ENCODE assay signal across 4 fruit fly cellular contexts in genomic region chr2L:5740740-5741139, dm6.
TF ChIP-seq lines count a peak whose summit lies in the region.

No protein-coding gene starts in this region.

- no peak for TF ChIP-seq CTCF in whole organism, embryonic (GFP tag; optimal IDR thresholded peaks at IDR 0.05; lab: Kevin White, UChicago)

TF ChIP-seq in whole organism, adult, 20 proteins besides CTCF, POLR2A, EP300 and RAD21:
- TF ChIP-seq CG5204 (GFP tag; optimal IDR thresholded peaks at IDR 0.05; lab: Kevin White, UChicago) (no peak), tj (GFP tag; optimal IDR thresholded peaks at IDR 0.05; lab: Kevin White, UChicago) (peak; percentile 10)

TF ChIP-seq in whole organism, embryonic, 481 proteins besides CTCF, POLR2A, EP300 and RAD21:
- TF ChIP-seq ci (GFP tag; IDR thresholded peaks at IDR 0.05; lab: Robert Waterston, UW), result 0 out of 3 replicates have a peak, but pooled peaks have one; percentile 33
- no peak for TF ChIP-seq lmd (GFP tag; IDR thresholded peaks at IDR 0.05; lab: Robert Waterston, UW)
- no peak for TF ChIP-seq pfk (GFP tag; optimal IDR thresholded peaks at IDR 0.05; lab: Kevin White, UChicago)
- peak; percentile 23 for TF ChIP-seq CG12769 (tag; optimal IDR thresholded peaks at IDR 0.05; lab: Kevin White, UChicago)
- peak; percentile 9 for TF ChIP-seq CG11504 (tag; optimal IDR thresholded peaks at IDR 0.05; lab: Kevin White, UChicago)
- TF ChIP-seq CG14860 (GFP tag; IDR thresholded peaks at IDR 0.05; lab: Robert Waterston, UW; ENCODE audit: partially characterized antibody), result no peak
- no peak for TF ChIP-seq ken (GFP tag; IDR thresholded peaks at IDR 0.05; lab: Robert Waterston, UW)
- TF ChIP-seq CG2678 (tag; optimal IDR thresholded peaks at IDR 0.05; lab: Kevin White, UChicago), result no peak
- TF ChIP-seq hb (GFP tag; IDR thresholded peaks at IDR 0.05; lab: Robert Waterston, UW; ENCODE audit: partially characterized antibody), result 0 out of 3 replicates have a peak, but pooled peaks have one; percentile 37
- TF ChIP-seq Jarid2 (GFP tag; optimal IDR thresholded peaks at IDR 0.05; lab: Kevin White, UChicago), result peak; percentile 9
- TF ChIP-seq CG4282 (GFP tag; optimal IDR thresholded peaks at IDR 0.05; lab: Kevin White, UChicago), result no peak
- TF ChIP-seq z (GFP tag; IDR thresholded peaks at IDR 0.05; lab: Robert Waterston, UW), result peak; percentile 66; the same call in 1 of the 3 replicates
- TF ChIP-seq Fer2 (tag; optimal IDR thresholded peaks at IDR 0.05; lab: Kevin White, UChicago), result no peak
- peak; percentile 40; the same call in 1 of the 2 replicates for TF ChIP-seq CG32532 (GFP tag; IDR thresholded peaks at IDR 0.05; lab: Robert Waterston, UW)
- peak; percentile 29 for TF ChIP-seq sqz (GFP tag; optimal IDR thresholded peaks at IDR 0.05; lab: Kevin White, UChicago)
- peak; percentile 9 for TF ChIP-seq Med (GFP tag; lab: Kevin White, UChicago)
- peak; percentile 12 for TF ChIP-seq CG10543 (GFP tag; optimal IDR thresholded peaks at IDR 0.05; lab: Kevin White, UChicago)
- 0 out of 2 replicates have a peak, but pooled peaks have one; percentile 28 for TF ChIP-seq vvl (GFP tag; IDR thresholded peaks at IDR 0.05; lab: Robert Waterston, UW)
- peak; percentile 62; the same call in 1 of the 4 replicates for TF ChIP-seq chinmo (GFP tag; IDR thresholded peaks at IDR 0.05; lab: Robert Waterston, UW; ENCODE audit: partially characterized antibody)
- TF ChIP-seq otp (GFP tag; IDR thresholded peaks at IDR 0.05; lab: Robert Waterston, UW), result 0 out of 3 replicates have a peak, but pooled peaks have one; percentile 20
- no peak for TF ChIP-seq CG2889 (GFP tag; IDR thresholded peaks at IDR 0.05; lab: Robert Waterston, UW)
- peak; percentile 12; the same call in 1 of the 2 replicates for TF ChIP-seq CG13287 (GFP tag; IDR thresholded peaks at IDR 0.05; lab: Robert Waterston, UW; ENCODE audit: partially characterized antibody)
- peak; percentile 43; the same call in 1 of the 3 replicates for TF ChIP-seq CG6175 (GFP tag; IDR thresholded peaks at IDR 0.05; lab: Robert Waterston, UW)
- peak; percentile 49; the same call in 1 of the 2 replicates for TF ChIP-seq Drgx (GFP tag; IDR thresholded peaks at IDR 0.05; lab: Robert Waterston, UW)
- 0 out of 2 replicates have a peak, but pooled peaks have one; percentile 7 for TF ChIP-seq CG5953 (GFP tag; IDR thresholded peaks at IDR 0.05; lab: Robert Waterston, UW)

TF ChIP-seq in whole organism, prepupa, 60 proteins besides CTCF, POLR2A, EP300 and RAD21:
- TF ChIP-seq Blimp-1 (GFP tag; optimal IDR thresholded peaks at IDR 0.05; lab: Kevin White, UChicago) (no peak), CG6854 (GFP tag; optimal IDR thresholded peaks at IDR 0.05; lab: Kevin White, UChicago) (peak; percentile 6), CG34406 (GFP tag; optimal IDR thresholded peaks at IDR 0.05; lab: Kevin White, UChicago) (no peak), CG15336 (GFP tag; IDR thresholded peaks at IDR 0.05; lab: Robert Waterston, UW) (peak; percentile 49; the same call in 1 of the 2 replicates), CG9139 (GFP tag; optimal IDR thresholded peaks at IDR 0.05; lab: Kevin White, UChicago) (peak; percentile 25), dsx (GFP tag; optimal IDR thresholded peaks at IDR 0.05; lab: Kevin White, UChicago; ENCODE audit: poor library complexity, severe bottlenecking) (peak; percentile 12), esn (GFP tag; optimal IDR thresholded peaks at IDR 0.05; lab: Kevin White, UChicago) (no peak), CG1621 (tag; optimal IDR thresholded peaks at IDR 0.05; lab: Kevin White, UChicago) (no peak), CG3919 (GFP tag; optimal IDR thresholded peaks at IDR 0.05; lab: Kevin White, UChicago) (peak; percentile 19), CG8119 (GFP tag; IDR thresholded peaks at IDR 0.05; lab: Robert Waterston, UW) (peak; percentile 38; the same call in 2 of the 3 replicates), CG6163 (GFP tag; IDR thresholded peaks at IDR 0.05; lab: Robert Waterston, UW) (peak; percentile 38; the same call in 1 of the 3 replicates), Eip78C (GFP tag; lab: Kevin White, UChicago) (peak; percentile 42), ss (GFP tag; optimal IDR thresholded peaks at IDR 0.05; lab: Kevin White, UChicago) (peak in 1 of 2 experiments; percentile 7)

TF ChIP-seq in whole organism, pupa, 21 proteins besides CTCF, POLR2A, EP300 and RAD21:
- TF ChIP-seq rn (GFP tag; IDR thresholded peaks at IDR 0.05; lab: Robert Waterston, UW) (no peak), CG17806 (tag; optimal IDR thresholded peaks at IDR 0.05; lab: Kevin White, UChicago) (no peak), CG34367 (tag; optimal IDR thresholded peaks at IDR 0.05; lab: Kevin White, UChicago) (no peak), CG13204 (GFP tag; optimal IDR thresholded peaks at IDR 0.05; lab: Kevin White, UChicago) (peak; percentile 62), CG15710 (tag; optimal IDR thresholded peaks at IDR 0.05; lab: Kevin White, UChicago) (no peak), Pif1B (GFP tag; optimal IDR thresholded peaks at IDR 0.05; lab: Kevin White, UChicago) (no peak), fd96Ca (GFP tag; IDR thresholded peaks at IDR 0.05; lab: Robert Waterston, UW) (peak; percentile 41; the same call in 1 of the 3 replicates), CG4496 (GFP tag; IDR thresholded peaks at IDR 0.05; lab: Robert Waterston, UW) (peak; percentile 76; the same call in 2 of the 3 replicates), CG9948 (tag; optimal IDR thresholded peaks at IDR 0.05; lab: Kevin White, UChicago) (no peak), CG32121 (GFP tag; IDR thresholded peaks at IDR 0.05; lab: Robert Waterston, UW) (peak; percentile 24; the same call in 1 of the 2 replicates), EcR (GFP tag; optimal IDR thresholded peaks at IDR 0.05; lab: Kevin White, UChicago) (no peak), CG10348 (GFP tag; IDR thresholded peaks at IDR 0.05; lab: Robert Waterston, UW) (no peak), Snoo (tag; optimal IDR thresholded peaks at IDR 0.05; lab: Kevin White, UChicago) (no peak), CG8159 (tag; optimal IDR thresholded peaks at IDR 0.05; lab: Kevin White, UChicago) (no peak), CG8301 (tag; optimal IDR thresholded peaks at IDR 0.05; lab: Kevin White, UChicago) (no peak), CG12605 (GFP tag; IDR thresholded peaks at IDR 0.05; lab: Robert Waterston, UW) (peak; percentile 14; the same call in 1 of the 2 replicates), Ets98B (GFP tag; IDR thresholded peaks at IDR 0.05; lab: Robert Waterston, UW) (peak; percentile 32; the same call in 1 of the 2 replicates), D1 (tag; optimal IDR thresholded peaks at IDR 0.05; lab: Kevin White, UChicago) (no peak), Pif1A (GFP tag; optimal IDR thresholded peaks at IDR 0.05; lab: Kevin White, UChicago) (no peak), gl (tag; optimal IDR thresholded peaks at IDR 0.05; lab: Kevin White, UChicago) (no peak), CG14655 (GFP tag; optimal IDR thresholded peaks at IDR 0.05; lab: Kevin White, UChicago) (no peak)
